Fruit fly (Drosophila melanogaster): ENCODE data around the gene CG31897.

- no peak for TF ChIP-seq CG9948 (tag; optimal IDR thresholded peaks at IDR 0.05)
- no peak for TF ChIP-seq CG13204 (GFP tag; optimal IDR thresholded peaks at IDR 0.05)
- TF ChIP-seq CG10348 (GFP tag; IDR thresholded peaks at IDR 0.05) = no peak
- TF ChIP-seq EcR (GFP tag; optimal IDR thresholded peaks at IDR 0.05) = no peak
- no peak for TF ChIP-seq Snoo (tag; optimal IDR thresholded peaks at IDR 0.05)
- TF ChIP-seq CG8301 (tag; optimal IDR thresholded peaks at IDR 0.05) = no peak
- no peak for TF ChIP-seq CG12605 (GFP tag; IDR thresholded peaks at IDR 0.05)
- no peak for TF ChIP-seq rn (GFP tag; IDR thresholded peaks at IDR 0.05)
- no peak for TF ChIP-seq CG4496 (GFP tag; IDR thresholded peaks at IDR 0.05)
Measured at dm6 chr2L:8433512-8433911, 8.7 kb upstream of the CG31897 start, which contains the start of gene grk.
